Fruit fly (Drosophila melanogaster) whole organism, prepupa: Measurements from ENCODE around the gene CG44355.

Experiments
- Blimp-1 ChIP-seq: fragments of 200-800 bp; sonication (Bioruptor generic); optimal IDR thresholded peaks from 3 replicates; lab custom pipeline; 2017; ENCODE audit warnings: missing biosample characterization, missing genetic modification characterization, mild to moderate bottlenecking, moderate library complexity, missing genetic modification reagents
- CG10669 ChIP-seq: fragments of 200-800 bp; sonication (Bioruptor generic); optimal IDR thresholded peaks from 3 replicates; lab custom pipeline; 2018; ENCODE audit warnings: missing biosample characterization, mild to moderate bottlenecking, missing genetic modification characterization, moderate library complexity
- CG11902 ChIP-seq: fragments of 200-800 bp; sonication (Bioruptor generic); optimal IDR thresholded peaks from 3 replicates; lab custom pipeline; 2016; ENCODE audit warnings: missing biosample characterization, missing genetic modification characterization
- CG15336 ChIP-seq: fragments of 200-800 bp; sonication (Bioruptor generic); IDR thresholded peaks from 2 replicates; pipeline ENCODE4 v1.3.6; 2022; ENCODE audit warnings: missing biosample characterization, missing genetic modification characterization
- CG1621 ChIP-seq: fragments of 200-800 bp; sonication (Bioruptor generic); optimal IDR thresholded peaks from 3 replicates; lab custom pipeline; 2018; ENCODE audit warnings: missing biosample characterization, mild to moderate bottlenecking, missing genetic modification characterization
- CG16779 ChIP-seq: fragments of 200-800 bp; sonication (Bioruptor generic); optimal IDR thresholded peaks from 3 replicates; lab custom pipeline; 2017; ENCODE audit warnings: missing biosample characterization, mild to moderate bottlenecking, missing genetic modification characterization
- CG3032 ChIP-seq: fragments of 200-800 bp; optimal IDR thresholded peaks from 2 replicates; lab custom pipeline; 2019; ENCODE audit warnings: missing biosample characterization, mild to moderate bottlenecking, missing genetic modification characterization, moderate library complexity
- CG31627 ChIP-seq: fragments of 200-800 bp; sonication (Bioruptor generic); optimal IDR thresholded peaks from 3 replicates; lab custom pipeline; 2016; ENCODE audit warnings: missing biosample characterization, missing genetic modification characterization
- CG32006 ChIP-seq: fragments of 200-800 bp; sonication (Bioruptor generic); optimal IDR thresholded peaks from 3 replicates; lab custom pipeline; 2017; ENCODE audit warnings: missing biosample characterization, mild to moderate bottlenecking, missing genetic modification characterization
- CG34406 ChIP-seq: fragments of 200-800 bp; sonication (Bioruptor generic); optimal IDR thresholded peaks from 3 replicates; lab custom pipeline; 2016; ENCODE audit warnings: missing biosample characterization, missing genetic modification characterization
- CG3919 ChIP-seq: fragments of 200-800 bp; sonication (Bioruptor generic); optimal IDR thresholded peaks from 3 replicates; lab custom pipeline; 2016; ENCODE audit warnings: missing biosample characterization, missing genetic modification characterization
- CG6163 ChIP-seq: fragments of 200-800 bp; sonication (Bioruptor generic); IDR thresholded peaks from 3 replicates; pipeline ENCODE4 v1.3.6; 2022; ENCODE audit warnings: missing biosample characterization, missing genetic modification characterization
- CG6276 ChIP-seq: fragments of 200-800 bp; sonication (Bioruptor generic); optimal IDR thresholded peaks from 2 replicates; lab custom pipeline; 2017; ENCODE audit warnings: missing biosample characterization, mild to moderate bottlenecking, missing genetic modification characterization
- CG6792 ChIP-seq: fragments of 200-800 bp; sonication (Bioruptor generic); optimal IDR thresholded peaks from 3 replicates; lab custom pipeline; 2016; ENCODE audit warnings: missing biosample characterization, missing genetic modification characterization
- CG6808 ChIP-seq: fragments of 200-800 bp; sonication (Bioruptor generic); optimal IDR thresholded peaks from 3 replicates; lab custom pipeline; 2017; ENCODE audit warnings: missing biosample characterization, missing genetic modification characterization, mild to moderate bottlenecking, moderate library complexity, missing genetic modification reagents
- CG6854 ChIP-seq: fragments of 200-800 bp; sonication (Bioruptor generic); optimal IDR thresholded peaks from 2 replicates; lab custom pipeline; 2017; ENCODE audit warnings: missing biosample characterization, mild to moderate bottlenecking, missing genetic modification characterization
- CG7368 ChIP-seq: fragments of 200-800 bp; sonication (Bioruptor generic); optimal IDR thresholded peaks from 3 replicates; lab custom pipeline; 2016; ENCODE audit warnings: missing biosample characterization, missing genetic modification characterization
- CG8119 ChIP-seq: fragments of 200-800 bp; sonication (Bioruptor generic); IDR thresholded peaks from 3 replicates; pipeline ENCODE4 v1.3.6; 2022; ENCODE audit warnings: missing biosample characterization, missing genetic modification characterization
- CG8319 ChIP-seq: fragments of 200-800 bp; sonication (Bioruptor generic); optimal IDR thresholded peaks from 3 replicates; lab custom pipeline; 2016; ENCODE audit warnings: missing biosample characterization, missing genetic modification characterization
- CG8632 ChIP-seq: fragments of 200-800 bp; sonication (Bioruptor generic); optimal IDR thresholded peaks from 3 replicates; lab custom pipeline; 2016; ENCODE audit warnings: missing biosample characterization, missing genetic modification characterization
- CG9139 ChIP-seq: fragments of 200-800 bp; sonication (Bioruptor generic); optimal IDR thresholded peaks from 3 replicates; lab custom pipeline; 2017; ENCODE audit warnings: missing biosample characterization, mild to moderate bottlenecking, missing genetic modification characterization
- Eip75B ChIP-seq: fragments of 200-800 bp; sonication (Bioruptor generic); optimal IDR thresholded peaks from 3 replicates; lab custom pipeline; 2016; ENCODE audit warnings: missing biosample characterization, missing genetic modification characterization
- Eip78C ChIP-seq: fragments of 200-800 bp; sonication (Bioruptor generic); peaks from one replicate; lab custom pipeline; 2016; ENCODE audit warnings: missing biosample characterization, missing genetic modification characterization
- Eip93F ChIP-seq: fragments of 200-800 bp; sonication (Bioruptor generic); optimal IDR thresholded peaks from 2 replicates; lab custom pipeline; 2016; ENCODE audit warnings: missing biosample characterization, mild to moderate bottlenecking, missing genetic modification characterization
- Ets21C ChIP-seq: fragments of 200-800 bp; sonication (Bioruptor generic); optimal IDR thresholded peaks from 3 replicates; lab custom pipeline; 2016; ENCODE audit warnings: missing biosample characterization, missing genetic modification characterization
- Ets96B ChIP-seq: fragments of 200-800 bp; optimal IDR thresholded peaks from 2 replicates; lab custom pipeline; 2019; ENCODE audit warnings: missing biosample characterization, mild to moderate bottlenecking, missing genetic modification characterization, moderate library complexity
- Hr38 ChIP-seq: sonication (Bioruptor generic); optimal IDR thresholded peaks from 2 replicates; lab custom pipeline; 2016; ENCODE audit warnings: missing biosample characterization, missing genetic modification characterization
- Hr39 ChIP-seq: fragments of 200-800 bp; sonication (Bioruptor generic); optimal IDR thresholded peaks from 2 replicates; lab custom pipeline; 2016; ENCODE audit warnings: missing biosample characterization, missing genetic modification characterization
- Hr4 ChIP-seq: fragments of 200-800 bp; sonication (Bioruptor generic); optimal IDR thresholded peaks from 3 replicates; lab custom pipeline; 2016; ENCODE audit warnings: missing biosample characterization, missing genetic modification characterization
- Lpt ChIP-seq: fragments of 200-800 bp; sonication (Bioruptor generic); optimal IDR thresholded peaks from 3 replicates; lab custom pipeline; 2016; ENCODE audit warnings: missing biosample characterization, missing genetic modification characterization
- Met ChIP-seq: fragments of 200-800 bp; sonication (Bioruptor generic); optimal IDR thresholded peaks from 3 replicates; lab custom pipeline; 2016; ENCODE audit warnings: missing biosample characterization, missing genetic modification characterization
- OdsH ChIP-seq: fragments of 200-800 bp; sonication (Bioruptor generic); optimal IDR thresholded peaks from 3 replicates; lab custom pipeline; 2016; ENCODE audit warnings: missing biosample characterization, missing genetic modification characterization
- Sox14 ChIP-seq: fragments of 200-800 bp; sonication (Bioruptor generic); optimal IDR thresholded peaks from 3 replicates; lab custom pipeline; 2016; ENCODE audit warnings: missing biosample characterization, missing genetic modification characterization
- Sox15 ChIP-seq: fragments of 200-800 bp; sonication (Bioruptor generic); optimal IDR thresholded peaks from 3 replicates; lab custom pipeline; 2016; ENCODE audit warnings: missing biosample characterization, missing genetic modification characterization
- acj6 ChIP-seq: fragments of 200-800 bp; sonication (Bioruptor generic); optimal IDR thresholded peaks from 3 replicates; lab custom pipeline; 2016; ENCODE audit warnings: missing biosample characterization, missing genetic modification characterization
- cyc ChIP-seq: fragments of 200-800 bp; sonication (Bioruptor generic); optimal IDR thresholded peaks from 3 replicates; lab custom pipeline; 2016; ENCODE audit warnings: missing biosample characterization, missing genetic modification characterization
- dsx ChIP-seq: fragments of 200-800 bp; optimal IDR thresholded peaks from 3 replicates; lab custom pipeline; 2019; ENCODE audit warnings: missing biosample characterization, mild to moderate bottlenecking, missing genetic modification characterization, moderate library complexity; ENCODE audit not compliant: poor library complexity, severe bottlenecking
- eg ChIP-seq: fragments of 200-800 bp; sonication (Bioruptor generic); IDR thresholded peaks from 3 replicates; pipeline ENCODE4 v1.3.6; 2022; ENCODE audit warnings: missing biosample characterization, missing genetic modification characterization
- esn ChIP-seq: fragments of 200-800 bp; sonication (Bioruptor generic); optimal IDR thresholded peaks from 2 replicates; lab custom pipeline; 2016; ENCODE audit warnings: missing biosample characterization, mild to moderate bottlenecking, missing genetic modification characterization, moderate library complexity
- fd59A ChIP-seq: fragments of 200-800 bp; sonication (Bioruptor generic); optimal IDR thresholded peaks from 2 replicates; lab custom pipeline; 2017; ENCODE audit warnings: missing biosample characterization, mild to moderate bottlenecking, missing genetic modification characterization, missing genetic modification reagents
- fd85E ChIP-seq: fragments of 200-800 bp; sonication (Bioruptor generic); optimal IDR thresholded peaks from 3 replicates; lab custom pipeline; 2016; ENCODE audit warnings: missing biosample characterization, missing genetic modification characterization
- fkh ChIP-seq: fragments of 200-800 bp; sonication (Bioruptor generic); optimal IDR thresholded peaks from 3 replicates; lab custom pipeline; 2017; ENCODE audit warnings: missing biosample characterization, mild to moderate bottlenecking, missing genetic modification characterization, moderate library complexity
- lz ChIP-seq: fragments of 200-800 bp; sonication (Bioruptor generic); optimal IDR thresholded peaks from 3 replicates; lab custom pipeline; 2016; ENCODE audit warnings: missing biosample characterization, missing genetic modification characterization
- pdm3 ChIP-seq: fragments of 200-800 bp; sonication (Bioruptor generic); optimal IDR thresholded peaks from 3 replicates; lab custom pipeline; 2016; ENCODE audit warnings: missing biosample characterization, missing genetic modification characterization
- salr ChIP-seq, 2 experiments: fragments of 200-800 bp; sonication (Bioruptor generic); optimal IDR thresholded peaks; 3 replicates each; lab custom pipeline; 2016 to 2018; ENCODE audit warnings: missing biosample characterization in 2 of 2, missing genetic modification characterization in 2 of 2, mild to moderate bottlenecking in 1 of 2
- spab ChIP-seq: fragments of 200-800 bp; sonication (Bioruptor generic); optimal IDR thresholded peaks from 2 replicates; lab custom pipeline; 2017; ENCODE audit warnings: missing biosample characterization, mild to moderate bottlenecking, missing genetic modification characterization, missing genetic modification reagents
- ss ChIP-seq, 2 experiments: fragments of 200-800 bp; sonication (Bioruptor generic); optimal IDR thresholded peaks; 2 replicates in 1 of 2; 3 replicates in 1 of 2; lab custom pipeline; 2017 to 2018; ENCODE audit warnings: mild to moderate bottlenecking in 2 of 2, missing biosample characterization in 2 of 2, missing genetic modification characterization in 2 of 2, moderate library complexity in 1 of 2
- svp ChIP-seq: fragments of 200-800 bp; sonication (Bioruptor generic); peaks from one replicate; lab custom pipeline; 2016; ENCODE audit warnings: missing biosample characterization, missing genetic modification characterization
- vri ChIP-seq: fragments of 200-800 bp; sonication (Bioruptor generic); optimal IDR thresholded peaks from 3 replicates; lab custom pipeline; 2016; ENCODE audit warnings: missing biosample characterization, mild to moderate bottlenecking, missing genetic modification characterization

The CG44355 gene

dm6 chr3L:12271195-12271618, 39.4 kb upstream of the CG44355 start, which contains the start of gene Pbgs (continued):
- peak; percentile 14 for TF ChIP-seq CG6808 (GFP tag; lab: Kevin White, UChicago)
- peak; percentile 38; the same call in 1 of the 2 replicates for TF ChIP-seq CG15336 (GFP tag; lab: Robert Waterston, UW)
- peak; percentile 64 for TF ChIP-seq CG6163 (GFP tag; lab: Robert Waterston, UW)
- TF ChIP-seq lz (GFP tag; lab: Kevin White, UChicago) = peak; percentile 10
- peak; percentile 25 for TF ChIP-seq esn (GFP tag; lab: Kevin White, UChicago)
- TF ChIP-seq CG31627 (GFP tag; lab: Kevin White, UChicago) = no peak
- peak; percentile 66 for TF ChIP-seq eg (GFP tag; lab: Robert Waterston, UW)
- no peak for TF ChIP-seq CG1621

- TF ChIP-seq CG34406 = peak; percentile 56
- TF ChIP-seq ss (GFP tag; optimal IDR thresholded peaks at IDR 0.05; lab: Kevin White, UChicago) = no peak
- TF ChIP-seq OdsH (GFP tag; lab: Kevin White, UChicago) = peak; percentile 49
- peak; percentile 60 for TF ChIP-seq CG32006 (GFP tag; lab: Kevin White, UChicago)
- TF ChIP-seq CG3919 (GFP tag; lab: Kevin White, UChicago) = peak; percentile 30
- peak; percentile 91 for TF ChIP-seq Eip78C (GFP tag; lab: Kevin White, UChicago)
- TF ChIP-seq CG6792 (GFP tag; lab: Kevin White, UChicago) = peak; percentile 23
- TF ChIP-seq Eip75B (GFP tag; lab: Kevin White, UChicago) = peak; percentile 9
- peak; percentile 46 for TF ChIP-seq CG6276 (GFP tag; lab: Kevin White, UChicago)
- TF ChIP-seq fd59A (GFP tag; lab: Kevin White, UChicago) = no peak
- TF ChIP-seq Ets96B = peak; percentile 54
- TF ChIP-seq spab = no peak
- no peak for TF ChIP-seq Eip93F (GFP tag; lab: Kevin White, UChicago)
- TF ChIP-seq acj6 (GFP tag; lab: Kevin White, UChicago) = peak; percentile 48
- TF ChIP-seq CG9139 (GFP tag; lab: Kevin White, UChicago) = no peak
- TF ChIP-seq CG6163 (GFP tag; lab: Robert Waterston, UW) = no peak
- TF ChIP-seq dsx = no peak
- TF ChIP-seq CG16779 (tag; lab: Kevin White, UChicago) = no peak
- TF ChIP-seq cyc (GFP tag; lab: Kevin White, UChicago) = no peak
- TF ChIP-seq fd85E = no peak
- peak; percentile 78 for TF ChIP-seq CG8119 (GFP tag; lab: Robert Waterston, UW)
- TF ChIP-seq eg (GFP tag; lab: Robert Waterston, UW) = no peak; the same call in 2 of the 3 replicates
- no peak for TF ChIP-seq Ets21C (GFP tag; lab: Kevin White, UChicago)
- TF ChIP-seq svp (GFP tag; lab: Kevin White, UChicago) = peak; percentile 27
- TF ChIP-seq Lpt (GFP tag; lab: Kevin White, UChicago) = peak; percentile 20
- TF ChIP-seq CG6854 (GFP tag; lab: Kevin White, UChicago) = no peak
- peak; percentile 3 for TF ChIP-seq CG6808 (GFP tag; lab: Kevin White, UChicago)
- peak; percentile 23 for TF ChIP-seq CG3032 (tag; lab: Kevin White, UChicago)
- peak; percentile 43 for TF ChIP-seq esn (GFP tag; lab: Kevin White, UChicago)
- TF ChIP-seq Hr39 = no peak
- TF ChIP-seq CG11902 (GFP tag; lab: Kevin White, UChicago) = no peak
- TF ChIP-seq Hr38 (GFP tag; lab: Kevin White, UChicago) = no peak
- peak; percentile 60 for TF ChIP-seq CG8632 (GFP tag; lab: Kevin White, UChicago)
- TF ChIP-seq Met (GFP tag; lab: Kevin White, UChicago) = peak; percentile 22
- no peak for TF ChIP-seq lz (GFP tag; lab: Kevin White, UChicago)
- TF ChIP-seq Blimp-1 (GFP tag; lab: Kevin White, UChicago) = no peak
- TF ChIP-seq CG7368 (GFP tag; lab: Kevin White, UChicago) = peak; percentile 6
- TF ChIP-seq Sox15 = no peak
- no peak for TF ChIP-seq pdm3 (GFP tag; lab: Kevin White, UChicago)
- TF ChIP-seq vri (GFP tag; lab: Kevin White, UChicago) = peak; percentile 14
- TF ChIP-seq CG8319 (GFP tag; lab: Kevin White, UChicago) = no peak
- TF ChIP-seq Hr4 (GFP tag; lab: Kevin White, UChicago) = peak; percentile 29
- no peak for TF ChIP-seq fkh (GFP tag; lab: Kevin White, UChicago)
- TF ChIP-seq CG31627 (GFP tag; lab: Kevin White, UChicago) = no peak
- peak; percentile 10 for TF ChIP-seq CG10669 (GFP tag; lab: Kevin White, UChicago)
- no peak for TF ChIP-seq Sox14
- TF ChIP-seq salr (GFP tag; optimal IDR thresholded peaks at IDR 0.05; lab: Kevin White, UChicago) = peak in 1 of 2 experiments; percentile 61
Observed at dm6 chr3L:12275572-12276042, 35.0 kb upstream of the CG44355 start.
